Worm (Caenorhabditis elegans): ENCODE measurements around the gene tmem-138.

The tmem-138 gene

DNA sequence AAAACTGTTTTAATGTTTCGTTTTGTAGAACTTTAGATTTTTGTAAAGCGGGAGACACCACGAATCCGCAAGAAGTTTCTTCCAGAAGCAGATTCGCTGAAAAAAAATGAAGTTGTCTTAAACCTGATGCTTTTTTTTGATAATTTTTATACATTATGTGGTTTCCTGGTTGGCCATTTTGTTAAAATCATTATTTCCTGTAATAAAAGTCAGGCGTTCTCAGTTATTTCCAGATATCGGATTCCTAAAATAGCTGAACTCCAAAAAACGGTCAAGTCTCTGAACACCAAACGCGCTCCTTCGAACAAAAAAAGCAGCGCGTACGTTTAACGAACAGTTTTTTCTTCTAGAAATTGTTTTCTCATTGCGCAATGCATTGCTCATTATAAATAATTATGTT lies 19.7 kb upstream of the tmem-138 start (continued):
- peak; percentile 42 for TF ChIP-seq unc-42 (tag; optimal IDR thresholded peaks at IDR 0.05)
- peak; percentile 86 for TF ChIP-seq C08G9.2 (tag; optimal IDR thresholded peaks at IDR 0.05)
- no peak for TF ChIP-seq sox-2 (GFP tag; IDR thresholded peaks at IDR 0.05)
- peak; percentile 64 for TF ChIP-seq ahr-1 (tag; optimal IDR thresholded peaks at IDR 0.05)
- peak; percentile 92 for TF ChIP-seq zip-5 (tag; optimal IDR thresholded peaks at IDR 0.05)
- TF ChIP-seq lim-6 (tag; optimal IDR thresholded peaks at IDR 0.05), result peak; percentile 79

DNA sequence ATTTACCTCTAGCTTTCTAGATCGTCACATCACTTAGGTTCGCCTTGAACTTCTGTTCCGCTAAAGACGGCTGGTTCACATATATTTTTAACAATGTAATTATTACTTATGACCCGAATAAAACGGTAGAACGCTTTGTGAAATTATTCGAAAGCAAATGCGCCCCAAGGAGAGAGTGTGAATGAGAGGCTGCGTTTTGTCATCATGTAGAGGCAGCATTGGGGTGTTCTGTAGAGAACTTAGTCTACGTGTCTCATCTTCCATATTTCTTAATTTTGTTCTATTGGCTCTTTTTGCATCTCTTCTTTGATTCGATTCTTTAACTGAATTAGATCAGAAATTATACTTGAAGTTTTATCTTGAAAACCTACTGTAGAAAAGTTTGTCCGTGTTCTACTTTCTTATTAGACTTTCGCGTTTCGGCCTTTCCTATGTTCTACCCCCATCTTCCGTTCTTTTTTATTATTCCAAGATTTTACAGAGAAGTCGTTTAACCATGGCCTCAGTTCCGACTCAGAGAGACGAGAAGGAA lies 19.0 kb upstream of the tmem-138 start, which contains the start of gene cdc-48.2:
cdc-48.2 (plus strand) TSS at position 482 of the 532 bp plus-strand sequence.
- TF ChIP-seq dve-1 (tag; optimal IDR thresholded peaks at IDR 0.05) (no peak), fkh-10 (GFP tag; optimal IDR thresholded peaks at IDR 0.05) (no peak), ceh-30 (tag; optimal IDR thresholded peaks at IDR 0.05) (no peak), ceh-18 (tag; optimal IDR thresholded peaks at IDR 0.05) (no peak), pag-3 (tag; optimal IDR thresholded peaks at IDR 0.05; ENCODE audit: borderline replicate concordance) (no peak), tbx-7 (tag; optimal IDR thresholded peaks at IDR 0.05) (no peak), che-1 (tag; optimal IDR thresholded peaks at IDR 0.05) (no peak), ceh-34 (tag; optimal IDR thresholded peaks at IDR 0.05) (no peak), eyg-1 (tag; optimal IDR thresholded peaks at IDR 0.05) (no peak)

DNA sequence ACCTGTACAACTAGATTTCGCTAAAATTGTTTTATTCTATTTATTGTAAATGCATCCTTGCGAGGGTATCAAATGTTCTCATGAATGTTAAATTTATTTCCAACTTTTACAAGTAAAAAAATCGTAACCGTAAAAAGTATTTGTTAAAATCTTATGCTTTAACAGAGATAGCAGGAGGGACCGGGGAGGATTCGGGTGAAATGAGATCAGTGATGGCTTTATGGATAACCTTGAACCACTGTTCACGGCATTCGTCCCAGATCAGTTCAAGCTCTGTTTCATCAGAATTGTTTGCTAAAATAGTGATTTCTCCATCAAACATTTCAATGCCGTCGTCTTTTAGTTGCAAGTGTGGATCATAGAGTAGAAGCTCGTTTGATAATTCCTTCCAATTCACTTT lies 16.0 kb upstream of the tmem-138 start:
- TF ChIP-seq K09A11.1 (tag; optimal IDR thresholded peaks at IDR 0.05; ENCODE audit: insufficient read depth), result no peak
- TF ChIP-seq pha-4 (tag; optimal IDR thresholded peaks at IDR 0.05), result no peak
- no peak for TF ChIP-seq che-1 (tag; optimal IDR thresholded peaks at IDR 0.05)
- TF ChIP-seq fax-1 (tag; optimal IDR thresholded peaks at IDR 0.05), result no peak
- no peak for TF ChIP-seq tbx-7 (tag; optimal IDR thresholded peaks at IDR 0.05)
- no peak for TF ChIP-seq elt-4 (tag; optimal IDR thresholded peaks at IDR 0.05)
- no peak for TF ChIP-seq lim-6 (tag; optimal IDR thresholded peaks at IDR 0.05)
- no peak for TF ChIP-seq pax-1 (tag; optimal IDR thresholded peaks at IDR 0.05)
- no peak for TF ChIP-seq nhr-11 (tag; optimal IDR thresholded peaks at IDR 0.05)
- TF ChIP-seq gmeb-2 (tag; optimal IDR thresholded peaks at IDR 0.05), result no peak
- TF ChIP-seq ceh-9 (tag; optimal IDR thresholded peaks at IDR 0.05), result no peak
- no peak for TF ChIP-seq C08G9.2 (tag; optimal IDR thresholded peaks at IDR 0.05)

DNA sequence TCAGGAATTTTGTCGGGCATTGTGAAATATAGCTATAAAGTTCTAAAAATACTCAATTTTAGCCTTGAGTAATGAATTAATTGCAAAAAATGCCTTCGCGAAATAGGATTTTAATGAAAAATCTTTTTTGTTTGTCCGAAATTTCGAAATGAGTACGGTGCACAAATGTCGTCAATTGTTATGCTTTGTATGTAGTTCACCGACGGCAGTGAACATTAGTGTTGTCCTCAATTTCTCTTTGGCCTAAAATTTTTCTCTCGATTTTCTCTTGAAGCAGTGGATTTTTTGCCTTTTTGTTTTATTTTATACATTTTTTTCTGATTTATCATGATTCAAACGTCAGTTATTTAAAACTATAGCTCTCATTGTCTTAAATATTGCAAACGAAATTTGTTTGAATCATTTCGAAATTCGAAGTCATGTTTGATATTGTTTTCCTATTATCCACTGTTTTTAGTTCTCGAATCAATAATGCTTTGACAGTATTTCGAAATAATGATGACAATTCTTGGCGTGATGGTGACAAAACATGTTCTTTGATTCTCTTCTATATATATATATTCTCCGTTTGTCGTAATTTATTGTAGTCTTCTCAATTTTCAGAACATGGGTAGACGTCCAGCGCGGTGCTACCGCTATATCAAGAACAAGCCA lies 13.7 kb upstream of the tmem-138 start, which contains the start of the genes ints-11 and rpl-10:
ints-11 (minus strand) TSS at position 201 of the 654 bp plus-strand sequence.
rpl-10 (plus strand) TSS at position 604 of the 654 bp plus-strand sequence.
- TF ChIP-seq unc-86 (tag; optimal IDR thresholded peaks at IDR 0.05) (no peak), nfya-1 (tag; optimal IDR thresholded peaks at IDR 0.05) (peak; percentile 51), dve-1 (tag; optimal IDR thresholded peaks at IDR 0.05) (peak; percentile 4)

DNA sequence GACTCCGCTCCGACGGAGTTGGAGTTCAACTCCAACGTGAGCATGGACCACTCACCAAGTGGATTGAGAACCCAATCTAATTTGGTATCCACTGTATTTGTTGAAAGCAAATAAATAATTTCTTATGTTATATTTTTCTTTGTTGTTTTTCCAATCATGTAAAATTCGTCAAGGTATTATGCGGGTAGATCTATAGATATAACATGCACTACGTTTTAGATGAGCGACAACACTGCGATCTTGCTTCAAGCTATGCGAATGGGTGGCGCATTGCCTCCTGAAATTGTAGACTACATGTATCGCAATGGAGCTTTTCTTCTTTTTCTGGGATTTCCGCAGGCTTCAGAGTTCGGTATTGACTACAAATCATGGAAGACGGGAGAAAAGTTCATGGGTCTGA lies 12.6 kb upstream of the tmem-138 start, which contains the start of gene F10B5.2:
F10B5.2 (plus strand) TSS at position 220 of the 400 bp plus-strand sequence.
- TF ChIP-seq fkh-10 (GFP tag; optimal IDR thresholded peaks at IDR 0.05) (no peak), ceh-34 (tag; optimal IDR thresholded peaks at IDR 0.05) (no peak), pha-4 (tag; optimal IDR thresholded peaks at IDR 0.05) (no peak), C08G9.2 (tag; optimal IDR thresholded peaks at IDR 0.05) (no peak), dve-1 (tag; optimal IDR thresholded peaks at IDR 0.05) (no peak), zip-5 (tag; optimal IDR thresholded peaks at IDR 0.05) (no peak), unc-86 (tag; optimal IDR thresholded peaks at IDR 0.05) (no peak), ceh-24 (tag; optimal IDR thresholded peaks at IDR 0.05) (no peak), ceh-30 (tag; optimal IDR thresholded peaks at IDR 0.05) (no peak), pax-1 (tag; optimal IDR thresholded peaks at IDR 0.05) (no peak), ama-1 (optimal IDR thresholded peaks at IDR 0.05) (no peak), madf-2 (tag; optimal IDR thresholded peaks at IDR 0.05) (no peak), T23F11.4 (GFP tag; optimal IDR thresholded peaks at IDR 0.05) (no peak), pha-2 (tag; optimal IDR thresholded peaks at IDR 0.05) (no peak), K09A11.1 (tag; optimal IDR thresholded peaks at IDR 0.05; ENCODE audit: insufficient read depth) (no peak), tbx-7 (tag; optimal IDR thresholded peaks at IDR 0.05) (no peak), syd-9 (tag; optimal IDR thresholded peaks at IDR 0.05) (no peak), sdc-2 (tag; optimal IDR thresholded peaks at IDR 0.05) (no peak)
